Fruit fly (Drosophila melanogaster) Kc167 (cell line): Measurements from ENCODE around the gene CG32625.

Source experiments
- Myc ChIP-seq: fragments of >200 bp; optimal IDR thresholded peaks from 2 replicates; lab custom pipeline; 2017; ENCODE audit warnings: missing external identifiers
- h ChIP-seq: fragments of >200 bp; optimal IDR thresholded peaks from 3 replicates; lab custom pipeline; 2018; ENCODE audit warnings: missing external identifiers
- insv ChIP-seq: fragments of >200 bp; optimal IDR thresholded peaks from 3 replicates; lab custom pipeline; 2018; ENCODE audit warnings: missing external identifiers
- psq ChIP-seq: fragments of >200 bp; optimal IDR thresholded peaks from 2 replicates; lab custom pipeline; 2017; ENCODE audit warnings: missing external identifiers

- TF ChIP-seq psq (lab: Kevin White, UChicago) (no peak), h (lab: Kevin White, UChicago) (no peak), Myc (no peak), insv (lab: Kevin White, UChicago) (no peak)
Measured at dm6 chrX:13779696-13780095, 23.1 kb upstream of the CG32625 start.
